Fruit fly (Drosophila melanogaster) whole organism, prepupa: ENCODE data around the gene CG43886.

Experiments used
- CG3919 ChIP-seq: fragments of 200-800 bp; sonication (Bioruptor generic); optimal IDR thresholded peaks from 3 replicates; lab custom pipeline; 2016; ENCODE audit warnings: missing biosample characterization, missing genetic modification characterization
- CG7368 ChIP-seq: fragments of 200-800 bp; sonication (Bioruptor generic); optimal IDR thresholded peaks from 3 replicates; lab custom pipeline; 2016; ENCODE audit warnings: missing biosample characterization, missing genetic modification characterization
- CG8319 ChIP-seq: fragments of 200-800 bp; sonication (Bioruptor generic); optimal IDR thresholded peaks from 3 replicates; lab custom pipeline; 2016; ENCODE audit warnings: missing biosample characterization, missing genetic modification characterization
- CG8632 ChIP-seq: fragments of 200-800 bp; sonication (Bioruptor generic); optimal IDR thresholded peaks from 3 replicates; lab custom pipeline; 2016; ENCODE audit warnings: missing biosample characterization, missing genetic modification characterization
- CG9139 ChIP-seq: fragments of 200-800 bp; sonication (Bioruptor generic); optimal IDR thresholded peaks from 3 replicates; lab custom pipeline; 2017; ENCODE audit warnings: missing biosample characterization, mild to moderate bottlenecking, missing genetic modification characterization
- Eip93F ChIP-seq: fragments of 200-800 bp; sonication (Bioruptor generic); optimal IDR thresholded peaks from 2 replicates; lab custom pipeline; 2016; ENCODE audit warnings: missing biosample characterization, mild to moderate bottlenecking, missing genetic modification characterization
- Hr39 ChIP-seq: fragments of 200-800 bp; sonication (Bioruptor generic); optimal IDR thresholded peaks from 2 replicates; lab custom pipeline; 2016; ENCODE audit warnings: missing biosample characterization, missing genetic modification characterization
- fkh ChIP-seq: fragments of 200-800 bp; sonication (Bioruptor generic); optimal IDR thresholded peaks from 3 replicates; lab custom pipeline; 2017; ENCODE audit warnings: missing biosample characterization, mild to moderate bottlenecking, missing genetic modification characterization, moderate library complexity
- ss ChIP-seq, 2 experiments: fragments of 200-800 bp; sonication (Bioruptor generic); optimal IDR thresholded peaks; 2 replicates in 1 of 2; 3 replicates in 1 of 2; lab custom pipeline; 2017 to 2018; ENCODE audit warnings: mild to moderate bottlenecking in 2 of 2, missing biosample characterization in 2 of 2, missing genetic modification characterization in 2 of 2, moderate library complexity in 1 of 2

- TF ChIP-seq CG8632: no peak
- no peak for TF ChIP-seq CG8319
- no peak for TF ChIP-seq fkh (GFP tag; lab: Kevin White, UChicago)
- TF ChIP-seq Eip93F (GFP tag; lab: Kevin White, UChicago): no peak
- no peak for TF ChIP-seq Hr39 (GFP tag; lab: Kevin White, UChicago)
- no peak for TF ChIP-seq CG7368 (GFP tag; lab: Kevin White, UChicago)
- TF ChIP-seq ss (GFP tag; optimal IDR thresholded peaks at IDR 0.05; lab: Kevin White, UChicago): no peak
- no peak for TF ChIP-seq CG9139 (GFP tag; lab: Kevin White, UChicago)
- TF ChIP-seq CG3919 (GFP tag; lab: Kevin White, UChicago): no peak
These were observed 31.6 kb upstream of the CG43886 start, which contains the start of gene MED24 for dm6 chr3L:8191042-8191613.
